Worm (Caenorhabditis elegans): Measurements from ENCODE around the gene F22B3.5.
"Not testable (repeated sequence)": the region's sequence is repeated elsewhere in the genome, so short reads cannot be mapped to it uniquely, and the experiment has no call there.

The F22B3.5 gene

DNA sequence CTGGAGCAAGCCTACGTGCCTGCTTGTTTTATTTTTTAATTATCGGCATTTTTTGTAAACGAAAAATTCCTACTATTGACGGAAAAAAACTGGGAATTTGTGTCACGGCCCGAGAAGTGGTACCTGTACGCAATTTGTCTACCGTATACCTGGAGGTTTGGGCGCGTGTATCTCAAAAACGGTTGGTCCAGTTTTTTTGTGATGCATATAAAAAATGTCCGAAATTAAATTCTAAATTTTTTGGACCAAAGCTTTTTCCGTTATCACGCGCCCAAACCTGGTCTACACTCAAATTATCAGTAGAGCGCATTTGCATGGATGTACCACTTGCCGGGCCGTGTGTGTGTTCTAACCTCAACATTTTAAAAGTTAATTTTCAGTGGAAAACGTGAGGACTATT lies at the start of gene F22B3.5:
Gene F22B3.5 (minus strand): TSS at position 101 of the 400 bp plus-strand sequence.
- not testable (repeated sequence) for TF ChIP-seq sox-2 (GFP tag; IDR thresholded peaks at IDR 0.05); tbx-2 (tag; optimal IDR thresholded peaks at IDR 0.05); elt-2 (tag; optimal IDR thresholded peaks at IDR 0.05)

DNA sequence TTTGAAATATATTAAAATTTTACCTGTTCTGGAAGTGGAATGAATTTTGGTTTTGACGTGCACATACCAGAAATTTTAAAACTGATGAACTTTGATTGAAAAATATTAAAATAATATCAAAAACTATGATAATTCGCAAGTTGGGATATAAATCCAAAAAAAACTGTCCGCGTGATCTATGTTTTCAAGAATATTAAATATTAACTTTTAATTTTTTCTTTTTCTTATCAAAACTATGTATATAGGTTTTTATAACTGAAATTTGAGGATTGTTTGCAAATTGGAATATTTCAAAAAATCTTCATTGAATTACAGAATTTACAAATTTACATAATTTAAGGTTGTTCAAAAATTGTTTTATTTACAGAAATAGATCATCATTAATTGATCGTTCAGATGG lies 48.5 kb upstream of the F22B3.5 start, which contains the start of gene C10C6.3:
Gene C10C6.3 (minus strand): TSS at position 101 of the 400 bp plus-strand sequence.
- no peak for TF ChIP-seq syd-9 (tag; optimal IDR thresholded peaks at IDR 0.05)
- no peak for TF ChIP-seq ceh-24 (tag; optimal IDR thresholded peaks at IDR 0.05)
- no peak for TF ChIP-seq ztf-16 (tag; optimal IDR thresholded peaks at IDR 0.05)
- TF ChIP-seq ceh-31 (tag; optimal IDR thresholded peaks at IDR 0.05) = no peak

DNA sequence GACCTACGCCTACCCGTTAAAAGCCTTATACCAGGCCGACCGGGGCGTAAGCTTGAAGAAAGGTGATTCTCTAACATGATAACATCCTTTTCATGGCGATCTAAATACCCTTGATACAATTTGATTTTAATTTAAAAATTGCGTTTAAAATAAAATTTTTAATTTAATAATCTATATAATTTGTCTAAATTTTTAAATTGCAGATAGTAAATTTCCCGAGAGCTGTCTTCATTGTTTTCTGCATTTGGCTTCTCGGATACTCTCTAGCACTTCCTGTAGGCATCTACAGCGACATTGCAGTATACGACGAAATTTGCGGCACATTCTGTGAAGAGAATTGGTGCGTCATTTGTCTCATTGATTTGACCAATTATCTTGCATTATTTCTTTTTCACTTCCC lies 44.7 kb upstream of the F22B3.5 start:
- TF ChIP-seq rnt-1 (tag; optimal IDR thresholded peaks at IDR 0.05) (no peak), sox-2 (GFP tag; IDR thresholded peaks at IDR 0.05) (no peak), ceh-9 (tag; optimal IDR thresholded peaks at IDR 0.05) (no peak), ceh-2 (tag; optimal IDR thresholded peaks at IDR 0.05) (no peak), ceh-6 (GFP tag; optimal IDR thresholded peaks at IDR 0.05) (no peak), tbx-7 (tag; optimal IDR thresholded peaks at IDR 0.05) (no peak), nhr-232 (tag; optimal IDR thresholded peaks at IDR 0.05) (no peak), ztf-16 (tag; optimal IDR thresholded peaks at IDR 0.05) (no peak), pax-1 (tag; optimal IDR thresholded peaks at IDR 0.05) (no peak), ceh-45 (GFP tag; IDR thresholded peaks at IDR 0.05) (no peak), dve-1 (tag; optimal IDR thresholded peaks at IDR 0.05) (no peak), unc-42 (tag; optimal IDR thresholded peaks at IDR 0.05) (no peak), npax-4 (tag; optimal IDR thresholded peaks at IDR 0.05) (no peak)

DNA sequence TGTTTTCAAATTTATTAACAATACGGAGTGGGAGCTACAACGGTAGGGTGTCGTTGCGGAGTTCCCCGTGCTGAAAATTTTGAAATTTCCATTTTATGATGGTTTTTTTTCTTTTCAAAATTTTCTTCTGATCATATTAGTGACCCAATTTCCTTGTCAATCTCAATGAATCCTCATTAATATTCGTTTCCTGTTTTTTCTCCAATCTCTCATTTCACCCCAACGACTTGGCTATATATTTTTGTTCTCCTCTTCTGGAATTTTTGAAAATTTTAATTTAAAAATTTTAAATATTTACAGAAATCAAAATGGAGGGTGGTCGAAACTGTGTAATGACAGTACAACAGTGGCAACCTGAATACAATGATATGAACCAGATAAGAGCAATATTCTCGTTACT lies 43.1 kb upstream of the F22B3.5 start, which contains the start of gene npr-3:
Gene npr-3 (plus strand): TSS at position 301 of the 400 bp plus-strand sequence.
- TF ChIP-seq eyg-1 (tag; optimal IDR thresholded peaks at IDR 0.05) (no peak), pqm-1 (tag; optimal IDR thresholded peaks at IDR 0.05) (no peak), F13H6.1 (tag; optimal IDR thresholded peaks at IDR 0.05) (no peak), tbx-7 (tag; optimal IDR thresholded peaks at IDR 0.05) (no peak)

DNA sequence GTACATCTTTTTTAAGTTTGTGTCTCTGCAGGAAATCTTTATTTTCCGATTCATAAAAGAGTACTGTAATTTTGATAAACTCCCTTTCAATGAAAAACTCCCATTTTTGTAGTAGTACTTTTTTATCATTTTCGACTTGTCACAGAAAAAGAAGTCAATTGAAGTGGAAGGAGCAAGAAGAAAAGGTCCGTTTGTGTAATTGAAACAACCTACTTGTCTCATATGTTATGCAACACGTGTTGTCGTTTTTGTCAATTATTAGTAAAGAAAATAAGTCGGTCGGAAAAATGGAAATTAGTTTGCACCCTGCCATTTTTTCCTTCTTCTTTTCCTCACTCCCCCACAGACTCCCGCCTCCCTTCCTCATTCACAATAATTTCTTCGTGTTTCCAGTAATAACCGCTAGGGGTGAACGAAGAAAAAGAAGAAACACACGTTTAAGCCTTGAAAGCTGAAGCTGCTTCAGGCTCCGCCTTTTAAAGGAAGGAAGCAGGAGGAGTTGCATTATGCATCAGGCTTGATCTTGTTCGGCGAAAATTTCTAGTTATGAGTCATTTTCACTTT lies 42.2 kb upstream of the F22B3.5 start:
- TF ChIP-seq ceh-45 (GFP tag; IDR thresholded peaks at IDR 0.05) (no peak), fkh-10 (GFP tag; optimal IDR thresholded peaks at IDR 0.05) (no peak), npax-4 (tag; optimal IDR thresholded peaks at IDR 0.05) (no peak), elt-2 (tag; optimal IDR thresholded peaks at IDR 0.05) (no peak), ets-4 (tag; optimal IDR thresholded peaks at IDR 0.05) (no peak), che-1 (tag; optimal IDR thresholded peaks at IDR 0.05) (no peak), hlh-15 (tag; optimal IDR thresholded peaks at IDR 0.05) (no peak), ceh-30 (tag; optimal IDR thresholded peaks at IDR 0.05) (no peak), tbx-2 (tag; optimal IDR thresholded peaks at IDR 0.05) (no peak), dmd-4 (tag; optimal IDR thresholded peaks at IDR 0.05; ENCODE audit: borderline replicate concordance) (no peak), lim-6 (tag; optimal IDR thresholded peaks at IDR 0.05) (no peak), ztf-16 (tag; optimal IDR thresholded peaks at IDR 0.05) (no peak)

DNA sequence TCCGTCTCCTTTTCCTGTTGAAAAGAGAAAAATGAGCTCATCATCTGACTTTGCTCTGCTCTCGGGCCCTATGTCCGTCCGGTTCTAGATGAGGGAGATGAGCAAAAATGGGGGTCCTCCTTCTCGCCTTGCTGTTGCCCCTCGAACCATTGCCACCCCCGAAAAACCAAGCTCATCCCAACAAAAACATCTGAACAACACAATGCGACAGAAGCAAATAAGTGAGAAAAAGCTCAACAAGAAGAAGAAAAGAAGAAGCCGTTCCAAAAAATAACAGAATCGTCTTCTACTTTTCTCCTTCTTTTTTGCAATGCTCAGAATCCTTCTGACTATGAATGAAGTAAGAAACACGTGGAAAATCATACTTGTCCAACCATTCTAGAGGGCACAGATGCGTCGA lies 39.2 kb upstream of the F22B3.5 start:
- TF ChIP-seq ceh-48 (tag; optimal IDR thresholded peaks at IDR 0.05) = no peak
- no peak for TF ChIP-seq Y22D7AL.16 (tag; optimal IDR thresholded peaks at IDR 0.05)
- TF ChIP-seq sdc-2 (tag; optimal IDR thresholded peaks at IDR 0.05) = no peak
- TF ChIP-seq fax-1 (tag; optimal IDR thresholded peaks at IDR 0.05) = no peak
- no peak for TF ChIP-seq ceh-30 (tag; optimal IDR thresholded peaks at IDR 0.05)
- TF ChIP-seq ceh-6 (GFP tag; optimal IDR thresholded peaks at IDR 0.05) = no peak

Data from whole organism, late embryonic.